Worm (Caenorhabditis elegans): Measurements from ENCODE around the gene rilp-1.

- TF ChIP-seq egl-5 (tag; optimal IDR thresholded peaks at IDR 0.05) = no peak
- TF ChIP-seq ceh-82 (tag; optimal IDR thresholded peaks at IDR 0.05) = no peak
- TF ChIP-seq tbx-2 (tag; optimal IDR thresholded peaks at IDR 0.05) = no peak
- no peak for TF ChIP-seq nhr-28 (tag; optimal IDR thresholded peaks at IDR 0.05)
- no peak for TF ChIP-seq ama-1 (optimal IDR thresholded peaks at IDR 0.05)
- no peak for TF ChIP-seq fkh-2 (tag; optimal IDR thresholded peaks at IDR 0.05)
- TF ChIP-seq nfya-1 (tag; optimal IDR thresholded peaks at IDR 0.05; ENCODE audit: insufficient read depth) = peak; percentile 88
- TF ChIP-seq skn-1 (tag; optimal IDR thresholded peaks at IDR 0.05) = no peak
- TF ChIP-seq daf-12 (tag; optimal IDR thresholded peaks at IDR 0.05) = no peak
- TF ChIP-seq aly-2 (tag; optimal IDR thresholded peaks at IDR 0.05) = no peak
- no peak for TF ChIP-seq fos-1 (tag; optimal IDR thresholded peaks at IDR 0.05)
Measured at ce11 chrIII:3612882-3613479, 23.0 kb upstream of the rilp-1 start.

Data from whole organism, L3 larva.